Worm (Caenorhabditis elegans): ENCODE measurements around the gene F52H3.11.

ce11 chrII:10025059-10025458, 19.9 kb downstream of the F52H3.11 start:
- TF ChIP-seq blmp-1 (tag; optimal IDR thresholded peaks at IDR 0.05) (no peak), nhr-77 (tag; optimal IDR thresholded peaks at IDR 0.05) (no peak), mdl-1 (tag; optimal IDR thresholded peaks at IDR 0.05) (no peak), ceh-82 (tag; optimal IDR thresholded peaks at IDR 0.05) (no peak), unc-62 (GFP tag; optimal IDR thresholded peaks at IDR 0.05) (no peak), elt-2 (tag; optimal IDR thresholded peaks at IDR 0.05) (no peak), lin-35 (GFP tag; optimal IDR thresholded peaks at IDR 0.05) (no peak), fkh-4 (tag; optimal IDR thresholded peaks at IDR 0.05; ENCODE audit: borderline replicate concordance) (no peak), lin-39 (tag; optimal IDR thresholded peaks at IDR 0.05) (no peak), pqm-1 (tag; optimal IDR thresholded peaks at IDR 0.05) (no peak)

All from whole organism, L1 larva.